Worm (Caenorhabditis elegans) whole organism, mixed stage, embryonic: Measurements from ENCODE around the gene col-69.

ENCODE experiments used
- M03D4.4 ChIP-seq: sonication (generic microtip); optimal IDR thresholded peaks from 2 replicates; lab custom pipeline; 2017; ENCODE audit warnings: mild to moderate bottlenecking, missing genetic modification characterization, missing compliant biosample characterization
- bed-3 ChIP-seq: fragments of 200-800 bp; sonication (Bioruptor generic); optimal IDR thresholded peaks from 3 replicates; lab custom pipeline; 2018; ENCODE audit warnings: mild to moderate bottlenecking, missing genetic modification characterization, moderate library complexity, missing compliant biosample characterization
- blmp-1 ChIP-seq: fragments of 150-350 bp; optimal IDR thresholded peaks from 2 replicates; lab custom pipeline; 2014; ENCODE audit warnings: missing biosample characterization, missing genetic modification characterization
- ceh-39 ChIP-seq: fragments of 150-350 bp; optimal IDR thresholded peaks from 2 replicates; lab custom pipeline; 2014; ENCODE audit warnings: missing biosample characterization, missing genetic modification characterization
- ceh-43 ChIP-seq: fragments of 200-800 bp; sonication (Bioruptor generic); optimal IDR thresholded peaks from 2 replicates; lab custom pipeline; 2018; ENCODE audit warnings: mild to moderate bottlenecking, missing genetic modification characterization, moderate library complexity, missing compliant biosample characterization
- ceh-83 ChIP-seq: fragments of 200-800 bp; sonication (Bioruptor generic); optimal IDR thresholded peaks from 2 replicates; lab custom pipeline; 2018; ENCODE audit warnings: mild to moderate bottlenecking, missing genetic modification characterization, missing compliant biosample characterization
- ces-1 ChIP-seq: fragments of 150-350 bp; optimal IDR thresholded peaks from 2 replicates; lab custom pipeline; 2014; ENCODE audit warnings: missing biosample characterization, missing genetic modification reagents, missing genetic modification characterization
- cnd-1 ChIP-seq: fragments of 200-800 bp; sonication (Bioruptor generic); optimal IDR thresholded peaks from 2 replicates; lab custom pipeline; 2018; ENCODE audit warnings: mild to moderate bottlenecking, missing genetic modification characterization, missing compliant biosample characterization
- drap-1 ChIP-seq: fragments of 200-800 bp; sonication (Bioruptor generic); optimal IDR thresholded peaks from 3 replicates; lab custom pipeline; 2018; ENCODE audit warnings: mild to moderate bottlenecking, missing genetic modification characterization, missing compliant biosample characterization
- elt-1 ChIP-seq: sonication (generic microtip); optimal IDR thresholded peaks from 2 replicates; lab custom pipeline; 2017; ENCODE audit warnings: missing genetic modification characterization, mild to moderate bottlenecking, missing compliant biosample characterization, antibody characterized with exemption, moderate library complexity, borderline replicate concordance; ENCODE audit not compliant: insufficient read depth
- elt-3 ChIP-seq: fragments of 150-350 bp; optimal IDR thresholded peaks from 2 replicates; lab custom pipeline; 2014; ENCODE audit warnings: missing biosample characterization, missing genetic modification characterization
- flh-1 ChIP-seq: fragments of 200-800 bp; sonication (Bioruptor generic); optimal IDR thresholded peaks from 2 replicates; lab custom pipeline; 2018; ENCODE audit warnings: mild to moderate bottlenecking, missing genetic modification characterization, moderate library complexity, missing compliant biosample characterization
- ham-2 ChIP-seq: fragments of 200-800 bp; sonication (Bioruptor generic); optimal IDR thresholded peaks from 2 replicates; lab custom pipeline; 2018; ENCODE audit warnings: mild to moderate bottlenecking, missing genetic modification characterization, missing compliant biosample characterization
- hlh-1 ChIP-seq: fragments of 150-350 bp; optimal IDR thresholded peaks from 2 replicates; lab custom pipeline; 2014; ENCODE audit warnings: missing biosample characterization, missing genetic modification reagents, missing genetic modification characterization
- lin-13 ChIP-seq: fragments of 150-350 bp; optimal IDR thresholded peaks from 2 replicates; lab custom pipeline; 2014; ENCODE audit warnings: missing biosample characterization, missing genetic modification characterization
- lin-32 ChIP-seq: fragments of 200-800 bp; sonication (Bioruptor generic); optimal IDR thresholded peaks from 2 replicates; lab custom pipeline; 2018; ENCODE audit warnings: mild to moderate bottlenecking, missing genetic modification characterization, missing compliant biosample characterization
- lsy-2 ChIP-seq: fragments of 150-350 bp; optimal IDR thresholded peaks from 2 replicates; lab custom pipeline; 2014; ENCODE audit warnings: missing biosample characterization, missing genetic modification characterization
- mab-5 ChIP-seq: fragments of 150-350 bp; optimal IDR thresholded peaks from 2 replicates; lab custom pipeline; 2014; ENCODE audit warnings: missing biosample characterization, missing genetic modification characterization
- mep-1 ChIP-seq: fragments of 150-350 bp; optimal IDR thresholded peaks from 2 replicates; lab custom pipeline; 2017; ENCODE audit warnings: missing biosample characterization, missing genetic modification reagents, missing genetic modification characterization, inconsistent platforms
- mls-2 ChIP-seq: sonication (generic microtip); optimal IDR thresholded peaks from 2 replicates; lab custom pipeline; 2016; ENCODE audit warnings: mild to moderate bottlenecking, missing genetic modification characterization, moderate library complexity, missing compliant biosample characterization
- nhr-12 ChIP-seq: fragments of 150-350 bp; optimal IDR thresholded peaks from 2 replicates; lab custom pipeline; 2014; ENCODE audit warnings: missing biosample characterization, missing genetic modification characterization
- nhr-2 ChIP-seq: fragments of 150-350 bp; optimal IDR thresholded peaks from 2 replicates; lab custom pipeline; 2014; ENCODE audit warnings: missing biosample characterization, missing genetic modification characterization
- nhr-237 ChIP-seq: fragments of 150-350 bp; optimal IDR thresholded peaks from 2 replicates; lab custom pipeline; 2014; ENCODE audit warnings: missing biosample characterization, missing genetic modification characterization
- nhr-28 ChIP-seq: fragments of 150-350 bp; optimal IDR thresholded peaks from 2 replicates; lab custom pipeline; 2014; ENCODE audit warnings: missing biosample characterization, missing genetic modification characterization
- nhr-76 ChIP-seq: sonication (generic microtip); optimal IDR thresholded peaks from 2 replicates; lab custom pipeline; 2017; ENCODE audit warnings: missing biosample characterization, missing genetic modification characterization
- pha-4 ChIP-seq: fragments of 150-350 bp; optimal IDR thresholded peaks from 2 replicates; lab custom pipeline; 2018; ENCODE audit warnings: missing biosample characterization, missing genetic modification reagents, missing genetic modification characterization
- sem-2 ChIP-seq: fragments of 200-800 bp; sonication (Bioruptor generic); optimal IDR thresholded peaks from 2 replicates; lab custom pipeline; 2018; ENCODE audit warnings: mild to moderate bottlenecking, missing genetic modification characterization, missing compliant biosample characterization
- snpc-4 ChIP-seq: fragments of 150-350 bp; optimal IDR thresholded peaks from 2 replicates; lab custom pipeline; 2014; ENCODE audit warnings: missing biosample characterization, missing genetic modification characterization
- sptf-1 ChIP-seq: sonication (generic microtip); optimal IDR thresholded peaks from 2 replicates; lab custom pipeline; 2017; ENCODE audit warnings: mild to moderate bottlenecking, missing genetic modification characterization, moderate library complexity, missing compliant biosample characterization
- tbx-8 ChIP-seq: fragments of 200-800 bp; sonication (Bioruptor generic); optimal IDR thresholded peaks from 2 replicates; lab custom pipeline; 2018; ENCODE audit warnings: mild to moderate bottlenecking, missing genetic modification characterization, moderate library complexity, missing compliant biosample characterization
- unc-120 ChIP-seq: sonication (generic microtip); optimal IDR thresholded peaks from 2 replicates; lab custom pipeline; 2017; ENCODE audit warnings: missing genetic modification characterization, missing compliant biosample characterization; ENCODE audit not compliant: poor library complexity, severe bottlenecking
- unc-39 ChIP-seq: fragments of 150-350 bp; optimal IDR thresholded peaks from 2 replicates; lab custom pipeline; 2014; ENCODE audit warnings: missing biosample characterization, missing genetic modification characterization
- unc-62 ChIP-seq: fragments of 150-350 bp; optimal IDR thresholded peaks from 2 replicates; lab custom pipeline; 2014; ENCODE audit warnings: missing biosample characterization, missing genetic modification reagents, missing genetic modification characterization
- zip-8 ChIP-seq: fragments of 150-350 bp; optimal IDR thresholded peaks from 2 replicates; lab custom pipeline; 2014; ENCODE audit warnings: missing biosample characterization, missing genetic modification characterization
- ztf-11 ChIP-seq: fragments of 150-350 bp; optimal IDR thresholded peaks from 2 replicates; lab custom pipeline; 2014; ENCODE audit warnings: missing biosample characterization, missing genetic modification characterization

col-69 gene

ce11 chrII:286551-286724, 19.1 kb downstream of the col-69 start, which contains the start of gene misc-1:
Gene misc-1, plus strand, starts transcription at chrII:286625.
- TF ChIP-seq snpc-4, result no peak
- no peak for TF ChIP-seq nhr-2 (tag; lab: Kevin White, UChicago)
- no peak for TF ChIP-seq nhr-28

ce11 chrII:285627-286550, 19.7 kb downstream of the col-69 start, which contains the start of gene B0432.10:
Gene B0432.10, minus strand, starts transcription at chrII:286275.
- TF ChIP-seq nhr-76 (tag; lab: Kevin White, UChicago), result no peak
- peak; percentile 77 for TF ChIP-seq lin-13 (tag; lab: Kevin White, UChicago)
- TF ChIP-seq mab-5 (tag; lab: Kevin White, UChicago), result no peak
- TF ChIP-seq flh-1 (GFP tag; lab: Kevin White, UChicago), result no peak
- TF ChIP-seq M03D4.4 (tag; lab: Kevin White, UChicago), result no peak
- TF ChIP-seq nhr-237, result peak; percentile 78
- no peak for TF ChIP-seq cnd-1 (tag; lab: Kevin White, UChicago)
- no peak for TF ChIP-seq ceh-43 (GFP tag; lab: Kevin White, UChicago)
- TF ChIP-seq unc-62 (GFP tag; lab: Kevin White, UChicago), result no peak
- peak; percentile 76 for TF ChIP-seq pha-4 (tag; lab: Kevin White, UChicago)
- TF ChIP-seq elt-1 (tag; lab: Kevin White, UChicago), result no peak
- TF ChIP-seq nhr-2 (tag; lab: Kevin White, UChicago), result no peak
- no peak for TF ChIP-seq lin-32
- TF ChIP-seq blmp-1 (tag; lab: Kevin White, UChicago), result no peak
- TF ChIP-seq mls-2, result no peak
- no peak for TF ChIP-seq elt-3 (tag; lab: Kevin White, UChicago)
- TF ChIP-seq unc-120, result no peak
- TF ChIP-seq lsy-2 (tag; lab: Kevin White, UChicago), result peak; percentile 73
- TF ChIP-seq hlh-1 (tag; lab: Kevin White, UChicago), result peak; percentile 26
- no peak for TF ChIP-seq ham-2 (GFP tag; lab: Kevin White, UChicago)
- TF ChIP-seq tbx-8 (GFP tag; lab: Kevin White, UChicago), result no peak
- no peak for TF ChIP-seq nhr-12 (tag; lab: Kevin White, UChicago)
- TF ChIP-seq ces-1 (GFP tag; lab: Kevin White, UChicago), result peak; percentile 81
- TF ChIP-seq snpc-4, result no peak
- TF ChIP-seq sem-2, result no peak
- no peak for TF ChIP-seq unc-39
- TF ChIP-seq mep-1 (tag; lab: Kevin White, UChicago), result peak; percentile 89
- TF ChIP-seq ceh-39, result peak; percentile 0
- TF ChIP-seq ceh-83 (GFP tag; lab: Kevin White, UChicago), result no peak
- no peak for TF ChIP-seq bed-3 (GFP tag; lab: Kevin White, UChicago)
- no peak for TF ChIP-seq drap-1
- no peak for TF ChIP-seq nhr-28
- TF ChIP-seq ztf-11 (tag; lab: Kevin White, UChicago), result no peak
- TF ChIP-seq zip-8 (tag; lab: Kevin White, UChicago), result no peak
- TF ChIP-seq sptf-1, result peak; percentile 8

ce11 chrII:283594-283993, 22.0 kb downstream of the col-69 start, which contains the start of gene B0432.9:
Gene B0432.9, minus strand, starts transcription at chrII:283694.
- no peak for TF ChIP-seq bed-3 (GFP tag; lab: Kevin White, UChicago)
- no peak for TF ChIP-seq ces-1 (GFP tag; lab: Kevin White, UChicago)
- no peak for TF ChIP-seq ceh-83 (GFP tag; lab: Kevin White, UChicago)
- no peak for TF ChIP-seq hlh-1 (tag; lab: Kevin White, UChicago)
- TF ChIP-seq mep-1 (tag; lab: Kevin White, UChicago), result no peak
- TF ChIP-seq mab-5 (tag; lab: Kevin White, UChicago), result no peak
- TF ChIP-seq snpc-4, result no peak
- no peak for TF ChIP-seq unc-39
- no peak for TF ChIP-seq tbx-8 (GFP tag; lab: Kevin White, UChicago)
- no peak for TF ChIP-seq nhr-12 (tag; lab: Kevin White, UChicago)
- no peak for TF ChIP-seq nhr-2 (tag; lab: Kevin White, UChicago)
- TF ChIP-seq blmp-1 (tag; lab: Kevin White, UChicago), result no peak
- TF ChIP-seq ztf-11 (tag; lab: Kevin White, UChicago), result no peak
- no peak for TF ChIP-seq sem-2
- no peak for TF ChIP-seq flh-1 (GFP tag; lab: Kevin White, UChicago)
- no peak for TF ChIP-seq M03D4.4 (tag; lab: Kevin White, UChicago)
- no peak for TF ChIP-seq drap-1
- TF ChIP-seq nhr-28, result no peak
- TF ChIP-seq, all 35 proteins: peak for 0
